Worm (Caenorhabditis elegans) whole organism, L1 larva: Measurements from ENCODE around the gene T05A7.11.

Experiments
- C04F5.9 ChIP-seq: sonication (generic microtip); optimal IDR thresholded peaks from 2 replicates; lab custom pipeline; 2016; ENCODE audit warnings: missing genetic modification characterization, missing compliant biosample characterization
- C16A3.4 ChIP-seq: fragments of 150-350 bp; optimal IDR thresholded peaks from 2 replicates; lab custom pipeline; 2014; ENCODE audit warnings: missing biosample characterization, missing genetic modification characterization
- C34B4.2 ChIP-seq: sonication (generic microtip); optimal IDR thresholded peaks from 2 replicates; lab custom pipeline; 2017; ENCODE audit warnings: mild to moderate bottlenecking, missing genetic modification characterization, missing compliant biosample characterization
- F16B12.6 ChIP-seq: fragments of 150-350 bp; optimal IDR thresholded peaks from 2 replicates; lab custom pipeline; 2014; ENCODE audit warnings: missing biosample characterization, missing genetic modification characterization
- aha-1 ChIP-seq: fragments of 150-350 bp; optimal IDR thresholded peaks from 2 replicates; lab custom pipeline; 2014; ENCODE audit warnings: missing biosample characterization, missing genetic modification characterization
- aly-2 ChIP-seq: fragments of 150-350 bp; optimal IDR thresholded peaks from 2 replicates; lab custom pipeline; 2014; ENCODE audit warnings: missing biosample characterization, missing genetic modification characterization
- ama-1 ChIP-seq: fragments of 150-350 bp; optimal IDR thresholded peaks from 2 replicates; lab custom pipeline; 2014
- ceh-63 ChIP-seq: fragments of 200-800 bp; sonication (Bioruptor generic); optimal IDR thresholded peaks from 2 replicates; lab custom pipeline; 2018; ENCODE audit warnings: mild to moderate bottlenecking, missing genetic modification characterization, missing compliant biosample characterization
- ceh-82 ChIP-seq, 3 experiments: fragments of 150-350 bp in 1 of 3; sonication (generic microtip) in 2 of 3; optimal IDR thresholded peaks; 2 replicates each; lab custom pipeline; 2014 to 2017; ENCODE audit warnings: missing biosample characterization in 3 of 3, missing genetic modification characterization in 3 of 3
- ceh-88 ChIP-seq: fragments of 200-800 bp; sonication (Bioruptor generic); IDR thresholded peaks from 2 replicates; pipeline ENCODE4 v1.3.6; 2022; ENCODE audit warnings: missing genetic modification characterization, missing compliant biosample characterization
- dpl-1 ChIP-seq, 3 experiments: fragments of 150-350 bp in 2 of 3; sonication (generic microtip) in 1 of 3; optimal IDR thresholded peaks; 2 replicates each; lab custom pipeline; 2014 to 2017; ENCODE audit warnings: missing biosample characterization in 3 of 3, missing genetic modification characterization in 3 of 3, missing genetic modification reagents in 3 of 3
- efl-1 ChIP-seq, 4 experiments: fragments of 150-350 bp; optimal IDR thresholded peaks in 3 of 4; peaks in 1 of 4; 1 replicate in 1 of 4; 2 replicates in 3 of 4; lab custom pipeline; 2014; ENCODE audit warnings: missing biosample characterization in 2 of 4, missing genetic modification characterization in 2 of 4, missing genetic modification reagents in 2 of 4
- efl-3 ChIP-seq: fragments of 200-800 bp; sonication (Bioruptor generic); optimal IDR thresholded peaks from 2 replicates; lab custom pipeline; 2018; ENCODE audit warnings: mild to moderate bottlenecking, missing genetic modification characterization, missing compliant biosample characterization
- elt-2 ChIP-seq: sonication (generic microtip); optimal IDR thresholded peaks from 2 replicates; lab custom pipeline; 2016; ENCODE audit warnings: missing genetic modification characterization, mild to moderate bottlenecking, inconsistent platforms, missing compliant biosample characterization, missing genetic modification reagents
- elt-3 ChIP-seq, 6 experiments: fragments of 150-350 bp in 1 of 6; sonication (generic microtip); optimal IDR thresholded peaks; 2 replicates each; lab custom pipeline; 2017 to 2018; ENCODE audit warnings: missing biosample characterization in 6 of 6, missing genetic modification characterization in 6 of 6, inconsistent platforms in 1 of 6
- fkh-4 ChIP-seq: sonication (generic microtip); optimal IDR thresholded peaks from 2 replicates; lab custom pipeline; 2016; ENCODE audit warnings: missing compliant biosample characterization, missing genetic modification characterization, borderline replicate concordance
- hpl-2 ChIP-seq: fragments of 150-350 bp; optimal IDR thresholded peaks from 2 replicates; lab custom pipeline; 2014; ENCODE audit warnings: missing biosample characterization, missing genetic modification reagents, missing genetic modification characterization
- isw-1 ChIP-seq: fragments of 200-800 bp; sonication (Bioruptor generic); IDR thresholded peaks from 2 replicates; pipeline ENCODE4 v1.3.6; 2022; ENCODE audit warnings: missing genetic modification characterization, missing compliant biosample characterization
- lin-13 ChIP-seq: fragments of 150-350 bp; optimal IDR thresholded peaks from 2 replicates; lab custom pipeline; 2014; ENCODE audit warnings: missing biosample characterization, missing genetic modification reagents, missing genetic modification characterization
- lin-14 ChIP-seq: fragments of 200-800 bp; sonication (Bioruptor generic); optimal IDR thresholded peaks from 2 replicates; lab custom pipeline; 2018; ENCODE audit warnings: mild to moderate bottlenecking, missing genetic modification characterization, moderate library complexity, missing compliant biosample characterization
- lin-15B ChIP-seq: fragments of 150-350 bp; sonication (generic microtip); optimal IDR thresholded peaks from 3 replicates; lab custom pipeline; 2014; ENCODE audit warnings: missing biosample characterization, missing genetic modification characterization
- lin-35 ChIP-seq, 2 experiments: fragments of 150-350 bp; optimal IDR thresholded peaks; 2 replicates each; lab custom pipeline; 2014; ENCODE audit warnings: missing biosample characterization in 2 of 2, missing genetic modification characterization in 2 of 2, missing genetic modification reagents in 2 of 2
- lsy-2 ChIP-seq, 2 experiments: fragments of 150-350 bp; optimal IDR thresholded peaks; 2 replicates each; lab custom pipeline; 2014; ENCODE audit warnings: missing biosample characterization in 2 of 2, missing genetic modification characterization in 2 of 2
- mdl-1 ChIP-seq, 2 experiments: fragments of 150-350 bp; optimal IDR thresholded peaks; 2 replicates each; lab custom pipeline; 2014 to 2017; ENCODE audit warnings: missing biosample characterization in 2 of 2, missing genetic modification characterization in 2 of 2, inconsistent platforms in 1 of 2
- nhr-11 ChIP-seq: fragments of 150-350 bp; optimal IDR thresholded peaks from 2 replicates; lab custom pipeline; 2014; ENCODE audit warnings: missing biosample characterization, missing genetic modification characterization
- nhr-19 ChIP-seq: fragments of 200-800 bp; sonication (Bioruptor generic); conservative IDR thresholded peaks from 2 replicates; pipeline ENCODE4 v1.3.6; 2022; ENCODE audit warnings: missing genetic modification characterization, missing compliant biosample characterization
- nhr-20 ChIP-seq: sonication (generic microtip); optimal IDR thresholded peaks from 2 replicates; lab custom pipeline; 2016; ENCODE audit warnings: mild to moderate bottlenecking, missing genetic modification characterization, missing compliant biosample characterization
- nhr-47 ChIP-seq: sonication (generic microtip); optimal IDR thresholded peaks from 2 replicates; lab custom pipeline; 2016; ENCODE audit warnings: mild to moderate bottlenecking, missing genetic modification characterization, moderate library complexity, missing compliant biosample characterization
- nhr-71 ChIP-seq: sonication (generic microtip); optimal IDR thresholded peaks from 2 replicates; lab custom pipeline; 2016; ENCODE audit warnings: mild to moderate bottlenecking, missing genetic modification characterization, moderate library complexity, missing compliant biosample characterization
- nhr-85 ChIP-seq: sonication (generic microtip); peaks from one replicate; lab custom pipeline; 2016; ENCODE audit warnings: missing genetic modification characterization, inconsistent platforms, missing compliant biosample characterization
- nhr-90 ChIP-seq: sonication (generic microtip); optimal IDR thresholded peaks from 2 replicates; lab custom pipeline; 2016; ENCODE audit warnings: mild to moderate bottlenecking, missing genetic modification characterization, missing compliant biosample characterization; ENCODE audit not compliant: poor library complexity
- rnt-1 ChIP-seq: sonication (generic microtip); optimal IDR thresholded peaks from 2 replicates; lab custom pipeline; 2016; ENCODE audit warnings: mild to moderate bottlenecking, missing genetic modification characterization, moderate library complexity, missing compliant biosample characterization
- skn-1 ChIP-seq: fragments of 150-350 bp; optimal IDR thresholded peaks from 2 replicates; lab custom pipeline; 2014; ENCODE audit warnings: missing biosample characterization, missing genetic modification characterization
- snu-23 ChIP-seq: sonication (generic microtip); optimal IDR thresholded peaks from 2 replicates; lab custom pipeline; 2016; ENCODE audit warnings: missing genetic modification characterization, missing compliant biosample characterization
- swsn-7 ChIP-seq: sonication (generic microtip); optimal IDR thresholded peaks from 2 replicates; lab custom pipeline; 2016; ENCODE audit warnings: missing genetic modification characterization, missing compliant biosample characterization
- tbx-2 ChIP-seq: sonication (generic microtip); optimal IDR thresholded peaks from 2 replicates; lab custom pipeline; 2016; ENCODE audit warnings: missing genetic modification characterization, missing compliant biosample characterization
- unc-130 ChIP-seq: fragments of 150-350 bp; optimal IDR thresholded peaks from 2 replicates; lab custom pipeline; 2017; ENCODE audit warnings: missing biosample characterization, missing genetic modification characterization, inconsistent platforms
- unc-86 ChIP-seq: sonication (generic microtip); optimal IDR thresholded peaks from 2 replicates; lab custom pipeline; 2016; ENCODE audit warnings: missing genetic modification characterization, missing compliant biosample characterization
- xbp-1 ChIP-seq: sonication (generic microtip); optimal IDR thresholded peaks from 2 replicates; lab custom pipeline; 2016; ENCODE audit warnings: missing genetic modification characterization, missing compliant biosample characterization
- ztf-4 ChIP-seq: fragments of 150-350 bp; optimal IDR thresholded peaks from 2 replicates; lab custom pipeline; 2014; ENCODE audit warnings: missing biosample characterization, missing genetic modification characterization

T05A7.11 gene

DNA sequence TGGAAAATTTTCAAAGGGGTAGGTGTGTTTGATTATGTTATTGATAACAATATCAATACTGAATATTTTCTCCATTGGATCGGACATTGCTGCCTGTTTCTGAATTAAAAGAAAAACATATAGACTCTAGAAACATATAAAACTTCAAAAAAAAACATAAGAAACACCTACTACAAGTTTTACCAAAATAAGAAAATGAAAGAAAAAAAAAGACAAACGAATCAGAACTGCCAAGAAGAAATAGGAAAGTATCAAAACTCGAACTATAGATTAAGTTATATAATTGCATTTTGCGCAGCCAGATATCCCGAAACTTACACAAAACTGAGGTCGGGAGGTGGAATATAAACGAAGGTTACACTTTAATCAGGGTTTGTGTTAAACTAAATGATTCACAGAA is at the start of gene T05A7.11:
Gene T05A7.11 (minus strand): TSS at position 101 of the 400 bp plus-strand sequence.
- TF ChIP-seq elt-3 (tag; optimal IDR thresholded peaks at IDR 0.05; lab: Kevin White, UChicago) (no peak), efl-1 (optimal IDR thresholded peaks at IDR 0.05; lab: Kevin White, UChicago) (no peak), efl-1 (GFP tag; optimal IDR thresholded peaks at IDR 0.05 in 1 of 2; lab: Kevin White, UChicago) (peak in 1 of 2 experiments; percentile 68)

DNA sequence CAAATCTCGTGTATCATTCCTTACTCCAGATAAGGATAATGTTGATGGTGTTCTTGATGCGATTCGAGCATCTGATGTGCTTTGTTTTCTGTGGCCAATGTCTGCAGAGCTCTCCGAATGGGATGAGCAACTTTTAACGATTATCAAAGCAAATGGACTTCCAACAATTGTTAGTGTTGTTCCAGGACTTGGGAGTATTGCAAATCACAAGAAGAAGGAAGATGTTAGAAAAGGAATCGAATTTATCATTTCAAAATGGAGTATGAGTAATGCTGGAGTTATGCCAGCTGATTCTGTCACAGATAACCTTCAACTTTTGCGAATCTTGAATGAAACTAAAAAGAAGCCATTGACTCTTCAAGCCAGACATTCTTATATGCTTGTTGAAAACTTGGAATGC is 45.6 kb upstream of the T05A7.11 start:
- TF ChIP-seq fkh-4 (tag; lab: Kevin White, UChicago) (no peak), F16B12.6 (tag; lab: Kevin White, UChicago) (no peak), efl-3 (GFP tag; lab: Kevin White, UChicago) (no peak), ztf-4 (no peak), nhr-71 (tag; lab: Kevin White, UChicago) (no peak), C34B4.2 (tag; lab: Kevin White, UChicago) (no peak), xbp-1 (tag; lab: Kevin White, UChicago) (no peak)

DNA sequence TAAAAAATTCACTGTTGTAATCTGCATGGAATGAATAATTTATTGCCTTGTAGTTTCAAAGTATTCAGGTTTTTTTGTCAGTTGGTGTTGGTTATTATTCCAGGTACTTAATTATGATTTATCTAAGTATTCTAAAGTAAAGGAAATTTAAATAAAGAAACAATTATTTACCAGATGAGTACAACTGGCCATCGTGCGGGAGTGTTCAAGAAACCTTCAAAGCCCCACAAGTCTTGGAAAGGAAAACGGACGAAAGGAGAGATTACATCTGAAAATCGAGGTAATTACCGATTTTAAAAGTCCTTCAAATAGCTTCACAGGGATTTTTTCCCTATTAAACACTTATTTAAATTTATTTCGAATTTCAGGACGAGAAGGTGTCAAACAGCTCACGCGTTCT is 44.9 kb upstream of the T05A7.11 start, which contains the start of gene tag-151:
Gene tag-151 (plus strand): TSS at position 158 of the 400 bp plus-strand sequence.
- TF ChIP-seq lsy-2 (tag; optimal IDR thresholded peaks at IDR 0.05; lab: Kevin White, UChicago) (peak in 1 of 2 experiments; percentile 1), nhr-90 (tag; lab: Kevin White, UChicago) (peak; percentile 11), efl-1 (optimal IDR thresholded peaks at IDR 0.05; lab: Kevin White, UChicago) (no peak), efl-1 (GFP tag; optimal IDR thresholded peaks at IDR 0.05 in 1 of 2; lab: Kevin White, UChicago) (peak in 1 of 2 experiments; percentile 52), C04F5.9 (tag; lab: Kevin White, UChicago) (no peak)
- TF ChIP-seq, all 84 proteins: peak for 3

DNA sequence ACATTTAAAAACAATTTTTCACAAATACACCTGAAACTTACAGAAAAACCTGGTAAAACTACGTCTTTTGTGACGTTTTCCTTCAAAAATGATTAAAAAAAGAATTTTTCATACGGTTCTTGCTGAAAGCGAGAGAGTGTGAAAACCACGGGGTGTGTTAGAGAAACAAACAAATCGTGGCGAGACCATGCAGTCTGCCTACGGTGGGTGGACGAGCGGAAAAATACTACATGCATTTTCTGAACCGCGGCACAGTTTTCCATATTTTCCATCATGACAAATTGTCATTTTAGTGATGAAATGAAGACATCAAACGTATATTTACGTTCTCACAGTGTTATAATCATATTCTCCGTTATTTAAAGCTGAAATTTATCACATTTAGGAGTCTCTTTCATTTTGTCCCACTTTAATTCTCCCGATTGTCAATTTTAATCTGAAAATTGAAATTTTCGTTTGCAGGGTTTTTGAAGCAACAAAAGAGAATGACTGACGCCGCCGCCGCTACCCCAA is 41.2 kb upstream of the T05A7.11 start, which contains the start of the genes F10G7.9 and tsn-1:
Gene F10G7.9 (minus strand): TSS at position 127 of the 513 bp plus-strand sequence.
Gene tsn-1 (plus strand): TSS at position 463 of the 513 bp plus-strand sequence.
- TF ChIP-seq F16B12.6 (tag; lab: Kevin White, UChicago) (peak; percentile 41), nhr-71 (tag; lab: Kevin White, UChicago) (peak; percentile 71), ceh-82 (tag; optimal IDR thresholded peaks at IDR 0.05; lab: Kevin White, UChicago) (peak; percentile 21 to 62 (median 38)), nhr-11 (tag; lab: Kevin White, UChicago) (no peak), nhr-85 (tag; lab: Kevin White, UChicago) (peak; percentile 74), skn-1 (tag; lab: Kevin White, UChicago) (peak; percentile 59), dpl-1 (GFP tag; optimal IDR thresholded peaks at IDR 0.05; lab: Kevin White, UChicago) (peak; percentile 57 to 76 (median 72)), aly-2 (tag; lab: Kevin White, UChicago) (no peak), C16A3.4 (tag; lab: Kevin White, UChicago) (peak; percentile 48), xbp-1 (tag; lab: Kevin White, UChicago) (peak; percentile 49), lin-15B (peak; percentile 46), ama-1 (lab: Kevin White, UChicago) (no peak), swsn-7 (peak; percentile 47), nhr-20 (tag; lab: Kevin White, UChicago) (peak; percentile 58), lin-35 (GFP tag; optimal IDR thresholded peaks at IDR 0.05; lab: Kevin White, UChicago) (peak; percentile 61 to 86), ceh-63 (GFP tag; lab: Kevin White, UChicago) (no peak), fkh-4 (tag; lab: Kevin White, UChicago) (no peak), nhr-19 (peak; percentile 44; the same call in 1 of the 2 replicates), unc-86 (peak; percentile 33), tbx-2 (tag; lab: Kevin White, UChicago) (peak; percentile 45), snu-23 (GFP tag; lab: Kevin White, UChicago) (peak; percentile 68), ceh-88 (GFP tag; lab: Robert Waterston, UW) (no peak), isw-1 (peak; percentile 50), lsy-2 (tag; optimal IDR thresholded peaks at IDR 0.05; lab: Kevin White, UChicago) (peak; percentile 93 to 98), elt-2 (tag; lab: Kevin White, UChicago) (peak; percentile 37), nhr-47 (tag; lab: Kevin White, UChicago) (peak; percentile 66), lin-13 (GFP tag; lab: Kevin White, UChicago) (peak; percentile 50), mdl-1 (tag; optimal IDR thresholded peaks at IDR 0.05; lab: Kevin White, UChicago) (peak in 1 of 2 experiments; percentile 59), efl-1 (optimal IDR thresholded peaks at IDR 0.05; lab: Kevin White, UChicago) (peak; percentile 80 to 87), efl-1 (GFP tag; optimal IDR thresholded peaks at IDR 0.05 in 1 of 2; lab: Kevin White, UChicago) (peak; percentile 70 to 96), lin-14 (GFP tag; lab: Kevin White, UChicago) (peak; percentile 68), unc-130 (tag; lab: Kevin White, UChicago) (peak; percentile 32), nhr-90 (tag; lab: Kevin White, UChicago) (peak; percentile 2), rnt-1 (tag; lab: Kevin White, UChicago) (peak; percentile 69), aha-1 (tag; lab: Kevin White, UChicago) (no peak), hpl-2 (no peak)
